Fruit fly (Drosophila melanogaster) whole organism: ENCODE data around the gene CG6066.

Experiments
- Dll ChIP-seq: fragments of >200 bp; optimal IDR thresholded peaks from 2 replicates; lab custom pipeline; 2017
- EcR ChIP-seq, 2 experiments: fragments of >200 bp; optimal IDR thresholded peaks; 2 replicates each; lab custom pipeline; 2017; ENCODE audit warnings: missing biosample characterization in 2 of 2, missing genetic modification characterization in 2 of 2, missing genetic modification reagents in 2 of 2
- psq ChIP-seq: fragments of >200 bp; optimal IDR thresholded peaks from 2 replicates; lab custom pipeline; 2017
- usp ChIP-seq: fragments of >200 bp; optimal IDR thresholded peaks from 2 replicates; lab custom pipeline; 2017; ENCODE audit warnings: missing biosample characterization, missing genetic modification characterization, mixed read lengths

dm6 chr3R:27069810-27070625 is 46.5 kb downstream of the CG6066 start, which contains the start of gene spz:
- no peak for TF ChIP-seq usp
- TF ChIP-seq Dll (lab: Kevin White, UChicago): peak; percentile 71
- no peak for TF ChIP-seq psq (lab: Kevin White, UChicago)
- no peak for TF ChIP-seq EcR (GFP tag; optimal IDR thresholded peaks at IDR 0.05; lab: Kevin White, UChicago)
